Fruit fly (Drosophila melanogaster): ENCODE results near the gene CG13721.

DNA sequence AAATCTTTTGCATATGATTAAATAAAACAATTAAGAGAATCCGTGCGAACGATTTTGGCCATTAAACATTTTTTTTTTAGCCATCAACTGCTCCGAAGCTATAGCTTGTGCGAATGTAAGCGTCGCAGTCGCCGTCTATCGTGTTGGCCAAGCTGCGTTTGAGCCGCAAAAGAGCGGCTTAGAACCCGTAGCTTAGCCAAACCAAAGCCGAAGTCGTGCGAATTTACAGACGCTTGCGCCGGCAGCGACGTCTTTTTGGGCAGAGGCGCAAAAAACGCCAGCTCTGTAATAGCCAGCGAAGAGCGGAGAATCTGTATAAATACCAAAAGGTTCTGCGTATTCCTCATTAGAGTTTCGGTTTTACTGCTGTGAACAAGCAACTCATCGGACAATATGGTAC lies 17.6 kb downstream of the CG13721 start, which contains the start of gene CG7465:
- TF ChIP-seq CG8301 (tag; optimal IDR thresholded peaks at IDR 0.05), result no peak
- TF ChIP-seq CG32121 (GFP tag; IDR thresholded peaks at IDR 0.05), result no peak
- no peak for TF ChIP-seq gl (tag; optimal IDR thresholded peaks at IDR 0.05)

Data from whole organism, pupa.